Worm (Caenorhabditis elegans) whole organism, mixed stage, embryonic: Measurements from ENCODE around the gene T15H9.4.

Experiments used
- M03D4.4 ChIP-seq: sonication (generic microtip); optimal IDR thresholded peaks from 2 replicates; lab custom pipeline; 2017; ENCODE audit warnings: mild to moderate bottlenecking, missing genetic modification characterization, missing compliant biosample characterization
- ceh-39 ChIP-seq: fragments of 150-350 bp; optimal IDR thresholded peaks from 2 replicates; lab custom pipeline; 2014; ENCODE audit warnings: missing biosample characterization, missing genetic modification characterization
- ceh-43 ChIP-seq: fragments of 200-800 bp; sonication (Bioruptor generic); optimal IDR thresholded peaks from 2 replicates; lab custom pipeline; 2018; ENCODE audit warnings: mild to moderate bottlenecking, missing genetic modification characterization, moderate library complexity, missing compliant biosample characterization
- ceh-83 ChIP-seq: fragments of 200-800 bp; sonication (Bioruptor generic); optimal IDR thresholded peaks from 2 replicates; lab custom pipeline; 2018; ENCODE audit warnings: mild to moderate bottlenecking, missing genetic modification characterization, missing compliant biosample characterization
- ces-1 ChIP-seq: fragments of 150-350 bp; optimal IDR thresholded peaks from 2 replicates; lab custom pipeline; 2014; ENCODE audit warnings: missing biosample characterization, missing genetic modification reagents, missing genetic modification characterization
- cnd-1 ChIP-seq: fragments of 200-800 bp; sonication (Bioruptor generic); optimal IDR thresholded peaks from 2 replicates; lab custom pipeline; 2018; ENCODE audit warnings: mild to moderate bottlenecking, missing genetic modification characterization, missing compliant biosample characterization
- drap-1 ChIP-seq: fragments of 200-800 bp; sonication (Bioruptor generic); optimal IDR thresholded peaks from 3 replicates; lab custom pipeline; 2018; ENCODE audit warnings: mild to moderate bottlenecking, missing genetic modification characterization, missing compliant biosample characterization
- elt-1 ChIP-seq: sonication (generic microtip); optimal IDR thresholded peaks from 2 replicates; lab custom pipeline; 2017; ENCODE audit warnings: missing genetic modification characterization, mild to moderate bottlenecking, missing compliant biosample characterization, antibody characterized with exemption, moderate library complexity, borderline replicate concordance; ENCODE audit not compliant: insufficient read depth
- elt-3 ChIP-seq: fragments of 150-350 bp; optimal IDR thresholded peaks from 2 replicates; lab custom pipeline; 2014; ENCODE audit warnings: missing biosample characterization, missing genetic modification characterization
- flh-1 ChIP-seq: fragments of 200-800 bp; sonication (Bioruptor generic); optimal IDR thresholded peaks from 2 replicates; lab custom pipeline; 2018; ENCODE audit warnings: mild to moderate bottlenecking, missing genetic modification characterization, moderate library complexity, missing compliant biosample characterization
- ham-2 ChIP-seq: fragments of 200-800 bp; sonication (Bioruptor generic); optimal IDR thresholded peaks from 2 replicates; lab custom pipeline; 2018; ENCODE audit warnings: mild to moderate bottlenecking, missing genetic modification characterization, missing compliant biosample characterization
- hlh-1 ChIP-seq: fragments of 150-350 bp; optimal IDR thresholded peaks from 2 replicates; lab custom pipeline; 2014; ENCODE audit warnings: missing biosample characterization, missing genetic modification reagents, missing genetic modification characterization
- lin-13 ChIP-seq: fragments of 150-350 bp; optimal IDR thresholded peaks from 2 replicates; lab custom pipeline; 2014; ENCODE audit warnings: missing biosample characterization, missing genetic modification characterization
- mep-1 ChIP-seq: fragments of 150-350 bp; optimal IDR thresholded peaks from 2 replicates; lab custom pipeline; 2017; ENCODE audit warnings: missing biosample characterization, missing genetic modification reagents, missing genetic modification characterization, inconsistent platforms
- mls-2 ChIP-seq: sonication (generic microtip); optimal IDR thresholded peaks from 2 replicates; lab custom pipeline; 2016; ENCODE audit warnings: mild to moderate bottlenecking, missing genetic modification characterization, moderate library complexity, missing compliant biosample characterization
- nhr-12 ChIP-seq: fragments of 150-350 bp; optimal IDR thresholded peaks from 2 replicates; lab custom pipeline; 2014; ENCODE audit warnings: missing biosample characterization, missing genetic modification characterization
- nhr-2 ChIP-seq: fragments of 150-350 bp; optimal IDR thresholded peaks from 2 replicates; lab custom pipeline; 2014; ENCODE audit warnings: missing biosample characterization, missing genetic modification characterization
- nhr-237 ChIP-seq: fragments of 150-350 bp; optimal IDR thresholded peaks from 2 replicates; lab custom pipeline; 2014; ENCODE audit warnings: missing biosample characterization, missing genetic modification characterization
- nhr-28 ChIP-seq: fragments of 150-350 bp; optimal IDR thresholded peaks from 2 replicates; lab custom pipeline; 2014; ENCODE audit warnings: missing biosample characterization, missing genetic modification characterization
- pha-4 ChIP-seq: fragments of 150-350 bp; optimal IDR thresholded peaks from 2 replicates; lab custom pipeline; 2018; ENCODE audit warnings: missing biosample characterization, missing genetic modification reagents, missing genetic modification characterization
- tbx-8 ChIP-seq: fragments of 200-800 bp; sonication (Bioruptor generic); optimal IDR thresholded peaks from 2 replicates; lab custom pipeline; 2018; ENCODE audit warnings: mild to moderate bottlenecking, missing genetic modification characterization, moderate library complexity, missing compliant biosample characterization
- unc-120 ChIP-seq: sonication (generic microtip); optimal IDR thresholded peaks from 2 replicates; lab custom pipeline; 2017; ENCODE audit warnings: missing genetic modification characterization, missing compliant biosample characterization; ENCODE audit not compliant: poor library complexity, severe bottlenecking
- unc-39 ChIP-seq: fragments of 150-350 bp; optimal IDR thresholded peaks from 2 replicates; lab custom pipeline; 2014; ENCODE audit warnings: missing biosample characterization, missing genetic modification characterization
- unc-62 ChIP-seq: fragments of 150-350 bp; optimal IDR thresholded peaks from 2 replicates; lab custom pipeline; 2014; ENCODE audit warnings: missing biosample characterization, missing genetic modification reagents, missing genetic modification characterization
- ztf-11 ChIP-seq: fragments of 150-350 bp; optimal IDR thresholded peaks from 2 replicates; lab custom pipeline; 2014; ENCODE audit warnings: missing biosample characterization, missing genetic modification characterization

The T15H9.4 gene

ce11 chrII:9646122-9646555, 34.5 kb downstream of the T15H9.4 start (continued):
- TF ChIP-seq ceh-43: no peak
- TF ChIP-seq unc-62 (GFP tag; lab: Kevin White, UChicago): peak; percentile 76
- TF ChIP-seq elt-1 (tag; lab: Kevin White, UChicago): no peak
- TF ChIP-seq hlh-1 (tag; lab: Kevin White, UChicago): peak; percentile 94
- no peak for TF ChIP-seq M03D4.4 (tag; lab: Kevin White, UChicago)
- TF ChIP-seq ces-1 (GFP tag; lab: Kevin White, UChicago): peak; percentile 70
- no peak for TF ChIP-seq ztf-11 (tag; lab: Kevin White, UChicago)

DNA sequence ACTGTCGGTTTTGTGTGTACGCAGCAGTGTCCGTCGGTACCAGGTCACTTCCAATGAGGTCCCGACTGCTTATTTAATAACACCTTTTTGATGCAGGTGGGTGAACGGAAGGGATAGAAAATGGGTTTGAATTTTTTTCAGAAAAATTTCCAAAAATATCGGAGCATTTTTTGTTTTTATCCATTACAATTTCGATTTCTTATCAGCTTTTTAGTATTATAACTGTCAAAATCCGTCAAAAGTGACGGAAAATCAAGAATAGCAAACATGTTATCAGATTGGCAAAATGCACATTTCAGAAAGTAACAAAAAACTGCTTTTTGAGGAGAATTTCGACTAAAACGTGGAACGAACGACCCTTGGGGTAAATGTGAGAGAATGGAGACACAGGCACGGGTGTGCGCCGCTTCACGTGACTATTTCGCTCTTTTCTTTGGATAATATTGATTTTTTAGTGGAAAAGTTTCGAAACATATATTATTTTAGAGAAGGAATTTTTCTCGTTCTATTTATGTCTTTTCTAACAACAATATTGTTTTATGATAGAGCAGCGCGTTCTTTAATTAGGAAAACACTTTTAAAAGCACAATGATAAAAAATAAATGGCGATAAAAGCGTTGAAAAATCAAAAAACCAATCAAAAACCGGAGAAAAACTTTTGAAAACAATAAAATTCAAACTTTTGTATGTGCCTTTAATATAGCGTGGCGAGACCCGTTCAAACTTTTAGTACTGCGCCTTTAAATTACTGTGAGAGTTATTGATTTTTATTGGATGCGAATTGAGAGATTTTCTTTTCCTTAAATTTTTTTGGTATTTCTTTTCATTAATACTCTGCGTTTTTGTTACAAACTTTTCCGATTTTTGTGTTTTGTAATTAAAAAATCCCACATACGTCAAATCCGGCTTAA, 35.5 kb downstream of the T15H9.4 start, which contains the start of gene sqv-8:
sqv-8 (plus strand) TSS at position 51 of the 911 bp plus-strand sequence.
- no peak for TF ChIP-seq unc-120 (tag; lab: Kevin White, UChicago)
- peak; percentile 66 for TF ChIP-seq nhr-2
- TF ChIP-seq pha-4 (tag; lab: Kevin White, UChicago): no peak
- TF ChIP-seq drap-1 (GFP tag; lab: Kevin White, UChicago): no peak
- no peak for TF ChIP-seq unc-39 (tag; lab: Kevin White, UChicago)
- TF ChIP-seq lin-13: no peak
- TF ChIP-seq, all 35 proteins: peak for 1

- no peak for TF ChIP-seq nhr-237 (tag; lab: Kevin White, UChicago)
These were observed 37.5 kb downstream of the T15H9.4 start, which contains the start of gene ZK1307.9 for ce11 chrII:9649191-9649590. ZK1307.9 (plus strand) TSS chrII:9649491.

DNA sequence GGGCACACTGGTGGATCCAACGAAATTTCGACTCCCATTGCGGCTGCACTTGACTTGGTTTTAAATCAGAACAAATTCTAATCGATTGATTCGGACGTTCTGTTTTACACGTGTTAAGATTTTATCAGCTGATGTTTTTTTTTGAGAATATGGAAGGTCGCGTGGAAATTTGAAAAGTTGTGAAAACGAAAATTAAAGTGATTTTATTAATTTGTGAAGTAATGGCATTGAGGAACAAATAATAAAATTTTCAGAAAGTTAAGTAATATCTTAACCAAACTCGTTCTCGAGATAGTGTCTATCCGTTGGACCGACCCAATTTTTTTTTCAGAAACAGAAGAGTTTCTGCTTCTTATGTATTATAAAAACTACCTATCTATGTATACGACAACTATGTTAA, 40.0 kb downstream of the T15H9.4 start, which contains the start of gene ZK1307.4:
ZK1307.4 (minus strand) TSS at position 101 of the 400 bp plus-strand sequence.
- TF ChIP-seq ceh-39 (tag; lab: Kevin White, UChicago): no peak
- no peak for TF ChIP-seq flh-1 (GFP tag; lab: Kevin White, UChicago)
- no peak for TF ChIP-seq ces-1 (GFP tag; lab: Kevin White, UChicago)
- no peak for TF ChIP-seq unc-39 (tag; lab: Kevin White, UChicago)
- no peak for TF ChIP-seq ham-2 (GFP tag; lab: Kevin White, UChicago)
- TF ChIP-seq elt-1 (tag; lab: Kevin White, UChicago): no peak
- no peak for TF ChIP-seq tbx-8 (GFP tag; lab: Kevin White, UChicago)
- TF ChIP-seq mep-1 (tag; lab: Kevin White, UChicago): no peak
- no peak for TF ChIP-seq lin-13
- no peak for TF ChIP-seq ceh-83
- TF ChIP-seq nhr-12 (tag; lab: Kevin White, UChicago): no peak
- TF ChIP-seq unc-120 (tag; lab: Kevin White, UChicago): no peak
- TF ChIP-seq nhr-28 (tag; lab: Kevin White, UChicago): no peak
- no peak for TF ChIP-seq mls-2

DNA sequence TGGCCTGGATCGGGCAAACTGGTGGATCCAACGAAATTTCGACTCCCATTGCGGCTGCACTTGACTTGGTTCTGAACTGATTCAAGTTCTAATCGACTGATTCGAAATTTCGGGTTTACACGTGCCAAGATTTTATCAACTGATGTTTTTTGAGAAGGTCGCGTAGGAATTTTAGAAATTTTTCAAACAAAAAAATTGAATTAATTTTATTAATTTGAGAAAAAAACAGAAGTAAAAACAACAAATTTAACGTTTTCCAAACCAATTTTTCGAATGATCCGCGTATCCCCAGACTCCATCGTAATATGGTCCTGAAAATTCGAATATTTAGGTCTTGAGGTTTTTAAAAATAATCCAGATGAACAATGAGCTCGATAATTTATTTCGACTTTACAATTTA, 41.2 kb downstream of the T15H9.4 start, which contains the start of gene ZK1307.3:
ZK1307.3 (minus strand) TSS at position 101 of the 400 bp plus-strand sequence.
- TF ChIP-seq ces-1 (GFP tag; lab: Kevin White, UChicago): no peak
- no peak for TF ChIP-seq mls-2
- no peak for TF ChIP-seq cnd-1
- TF ChIP-seq lin-13: no peak
- TF ChIP-seq M03D4.4 (tag; lab: Kevin White, UChicago): no peak
- TF ChIP-seq, all 35 proteins: peak for 0

DNA sequence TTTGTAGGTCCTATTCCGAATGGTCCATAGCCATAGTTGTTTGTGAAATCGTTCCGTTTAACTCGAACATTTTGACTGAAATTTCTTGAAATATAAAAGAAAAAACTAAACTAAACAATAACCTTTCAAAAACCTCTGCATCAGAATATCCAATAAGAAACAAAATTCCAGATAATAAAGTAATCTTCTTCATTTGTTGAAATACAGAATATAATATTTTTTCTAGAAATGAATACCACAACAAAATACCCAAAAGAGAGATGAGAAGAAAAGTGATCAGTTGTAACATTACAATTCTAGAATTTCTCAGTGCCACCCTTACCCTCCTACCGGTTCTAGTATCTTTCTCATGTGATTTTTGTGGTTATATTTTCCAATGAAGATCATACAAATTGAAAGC, 42.0 kb downstream of the T15H9.4 start, which contains the start of gene ZK1307.2:
ZK1307.2 (minus strand) TSS at position 274 of the 400 bp plus-strand sequence.
- TF ChIP-seq nhr-28 (tag; lab: Kevin White, UChicago) (no peak), elt-3 (tag; lab: Kevin White, UChicago) (no peak)
- TF ChIP-seq, all 35 proteins: peak for 0
